Worm (Caenorhabditis elegans) whole organism, late embryonic: ENCODE data around the gene Y32H12A.8.

ENCODE experiments used
- Y22D7AL.16 ChIP-seq: sonication (generic microtip); optimal IDR thresholded peaks from 2 replicates; lab custom pipeline; 2016; ENCODE audit warnings: missing genetic modification characterization, missing compliant biosample characterization
- ama-1 ChIP-seq: fragments of 150-350 bp; optimal IDR thresholded peaks from 2 replicates; lab custom pipeline; 2014
- dmd-4 ChIP-seq: sonication (generic microtip); optimal IDR thresholded peaks from 2 replicates; lab custom pipeline; 2016; ENCODE audit warnings: borderline replicate concordance, missing genetic modification characterization, missing compliant biosample characterization
- fkh-10 ChIP-seq: fragments of 150-350 bp; optimal IDR thresholded peaks from 2 replicates; lab custom pipeline; 2014; ENCODE audit warnings: missing biosample characterization, missing genetic modification reagents, missing genetic modification characterization
- hlh-8 ChIP-seq: sonication (generic microtip); optimal IDR thresholded peaks from 2 replicates; lab custom pipeline; 2016; ENCODE audit warnings: missing genotype, missing genetic modification characterization, missing compliant biosample characterization
- pat-9 ChIP-seq: fragments of 200-800 bp; sonication (Bioruptor generic); optimal IDR thresholded peaks from 2 replicates; lab custom pipeline; 2018; ENCODE audit warnings: mild to moderate bottlenecking, missing genetic modification characterization, moderate library complexity, missing compliant biosample characterization
- pqm-1 ChIP-seq: sonication (generic microtip); optimal IDR thresholded peaks from 2 replicates; lab custom pipeline; 2016; ENCODE audit warnings: missing genetic modification characterization, missing compliant biosample characterization
- pros-1 ChIP-seq: fragments of 150-350 bp; optimal IDR thresholded peaks from 2 replicates; lab custom pipeline; 2014; ENCODE audit warnings: missing biosample characterization, missing genetic modification reagents, missing genetic modification characterization
- rnt-1 ChIP-seq: sonication (generic microtip); optimal IDR thresholded peaks from 2 replicates; lab custom pipeline; 2016; ENCODE audit warnings: missing genetic modification characterization, missing compliant biosample characterization
- tbx-7 ChIP-seq: sonication (generic microtip); optimal IDR thresholded peaks from 2 replicates; lab custom pipeline; 2016; ENCODE audit warnings: missing genotype, missing genetic modification characterization, missing compliant biosample characterization
- ztf-16 ChIP-seq: sonication (generic microtip); optimal IDR thresholded peaks from 2 replicates; lab custom pipeline; 2017; ENCODE audit warnings: missing genetic modification characterization, missing compliant biosample characterization

ce11 chrIII:5361909-5362308 is 43.9 kb downstream of the Y32H12A.8 start, which contains the start of gene Y32H12A.1:
- TF ChIP-seq tbx-7 (tag; lab: Kevin White, UChicago) (no peak), ama-1 (lab: Kevin White, UChicago) (no peak), pqm-1 (tag; lab: Kevin White, UChicago) (no peak), pat-9 (tag; lab: Kevin White, UChicago) (no peak), hlh-8 (tag; lab: Kevin White, UChicago) (no peak), rnt-1 (tag; lab: Kevin White, UChicago) (no peak), pros-1 (no peak), fkh-10 (GFP tag; lab: Kevin White, UChicago) (no peak), Y22D7AL.16 (tag; lab: Kevin White, UChicago) (no peak), ztf-16 (no peak), dmd-4 (tag; lab: Kevin White, UChicago) (no peak)
